Worm (Caenorhabditis elegans) whole organism, L1 larva: ENCODE results near the gene clc-7.

Experiments
- C16A3.4 ChIP-seq: fragments of 150-350 bp; optimal IDR thresholded peaks from 2 replicates; lab custom pipeline; 2014; ENCODE audit warnings: missing biosample characterization, missing genetic modification characterization
- F16B12.6 ChIP-seq: fragments of 150-350 bp; optimal IDR thresholded peaks from 2 replicates; lab custom pipeline; 2014; ENCODE audit warnings: missing biosample characterization, missing genetic modification characterization
- Y116A8C.19 ChIP-seq: sonication (generic microtip); optimal IDR thresholded peaks from 2 replicates; lab custom pipeline; 2016; ENCODE audit warnings: missing compliant biosample characterization, missing genetic modification characterization, borderline replicate concordance
- aha-1 ChIP-seq: fragments of 150-350 bp; optimal IDR thresholded peaks from 2 replicates; lab custom pipeline; 2014; ENCODE audit warnings: missing biosample characterization, missing genetic modification characterization
- aly-2 ChIP-seq: fragments of 150-350 bp; optimal IDR thresholded peaks from 2 replicates; lab custom pipeline; 2014; ENCODE audit warnings: missing biosample characterization, missing genetic modification characterization
- ama-1 ChIP-seq: fragments of 150-350 bp; optimal IDR thresholded peaks from 2 replicates; lab custom pipeline; 2014
- ceh-63 ChIP-seq: fragments of 200-800 bp; sonication (Bioruptor generic); optimal IDR thresholded peaks from 2 replicates; lab custom pipeline; 2018; ENCODE audit warnings: mild to moderate bottlenecking, missing genetic modification characterization, missing compliant biosample characterization
- ceh-82 ChIP-seq, 3 experiments: fragments of 150-350 bp in 1 of 3; sonication (generic microtip) in 2 of 3; optimal IDR thresholded peaks; 2 replicates each; lab custom pipeline; 2014 to 2017; ENCODE audit warnings: missing biosample characterization in 3 of 3, missing genetic modification characterization in 3 of 3
- dpl-1 ChIP-seq, 3 experiments: fragments of 150-350 bp in 2 of 3; sonication (generic microtip) in 1 of 3; optimal IDR thresholded peaks; 2 replicates each; lab custom pipeline; 2014 to 2017; ENCODE audit warnings: missing biosample characterization in 3 of 3, missing genetic modification characterization in 3 of 3, missing genetic modification reagents in 3 of 3
- dsc-1 ChIP-seq: sonication (generic microtip); optimal IDR thresholded peaks from 2 replicates; lab custom pipeline; 2016; ENCODE audit warnings: mild to moderate bottlenecking, missing genetic modification characterization, missing compliant biosample characterization
- efl-1 ChIP-seq, 4 experiments: fragments of 150-350 bp; optimal IDR thresholded peaks in 3 of 4; peaks in 1 of 4; 1 replicate in 1 of 4; 2 replicates in 3 of 4; lab custom pipeline; 2014; ENCODE audit warnings: missing biosample characterization in 2 of 4, missing genetic modification characterization in 2 of 4, missing genetic modification reagents in 2 of 4
- efl-3 ChIP-seq: fragments of 200-800 bp; sonication (Bioruptor generic); optimal IDR thresholded peaks from 2 replicates; lab custom pipeline; 2018; ENCODE audit warnings: mild to moderate bottlenecking, missing genetic modification characterization, missing compliant biosample characterization
- ets-5 ChIP-seq: fragments of 200-800 bp; sonication (Bioruptor generic); IDR thresholded peaks from 2 replicates; pipeline ENCODE4 v1.3.6; 2022; ENCODE audit warnings: missing genetic modification characterization, missing compliant biosample characterization
- fkh-4 ChIP-seq: sonication (generic microtip); optimal IDR thresholded peaks from 2 replicates; lab custom pipeline; 2016; ENCODE audit warnings: missing compliant biosample characterization, missing genetic modification characterization, borderline replicate concordance
- fkh-8 ChIP-seq: sonication (generic microtip); optimal IDR thresholded peaks from 2 replicates; lab custom pipeline; 2016; ENCODE audit warnings: mild to moderate bottlenecking, missing genetic modification characterization, missing compliant biosample characterization
- fos-1 ChIP-seq: fragments of 150-350 bp; optimal IDR thresholded peaks from 2 replicates; lab custom pipeline; 2014; ENCODE audit warnings: missing biosample characterization, missing genetic modification characterization
- hlh-17 ChIP-seq: fragments of 200-800 bp; sonication (Bioruptor generic); optimal IDR thresholded peaks from 2 replicates; lab custom pipeline; 2018; ENCODE audit warnings: missing genetic modification characterization, mild to moderate bottlenecking, missing compliant biosample characterization, moderate library complexity, borderline replicate concordance
- hlh-4 ChIP-seq: sonication (generic microtip); optimal IDR thresholded peaks from 2 replicates; lab custom pipeline; 2016; ENCODE audit warnings: mild to moderate bottlenecking, missing genetic modification characterization, missing compliant biosample characterization
- nhr-19 ChIP-seq: fragments of 200-800 bp; sonication (Bioruptor generic); conservative IDR thresholded peaks from 2 replicates; pipeline ENCODE4 v1.3.6; 2022; ENCODE audit warnings: missing genetic modification characterization, missing compliant biosample characterization
- nhr-28 ChIP-seq: fragments of 150-350 bp; optimal IDR thresholded peaks from 2 replicates; lab custom pipeline; 2014; ENCODE audit warnings: missing biosample characterization, missing genetic modification characterization
- nhr-47 ChIP-seq: sonication (generic microtip); optimal IDR thresholded peaks from 2 replicates; lab custom pipeline; 2016; ENCODE audit warnings: mild to moderate bottlenecking, missing genetic modification characterization, moderate library complexity, missing compliant biosample characterization
- nhr-77 ChIP-seq: fragments of 150-350 bp; optimal IDR thresholded peaks from 2 replicates; lab custom pipeline; 2014; ENCODE audit warnings: missing biosample characterization, missing genetic modification characterization
- pax-3 ChIP-seq: fragments of 200-800 bp; sonication (Bioruptor generic); optimal IDR thresholded peaks from 2 replicates; lab custom pipeline; 2018; ENCODE audit warnings: mild to moderate bottlenecking, missing genetic modification characterization, moderate library complexity, missing compliant biosample characterization
- pqm-1 ChIP-seq: sonication (generic microtip); optimal IDR thresholded peaks from 3 replicates; lab custom pipeline; 2017; ENCODE audit warnings: missing biosample characterization, missing genetic modification characterization
- sptf-1 ChIP-seq: fragments of 150-350 bp; optimal IDR thresholded peaks from 2 replicates; lab custom pipeline; 2014; ENCODE audit warnings: missing biosample characterization, missing genetic modification characterization
- sup-37 ChIP-seq: fragments of 200-800 bp; sonication (Bioruptor generic); optimal IDR thresholded peaks from 2 replicates; lab custom pipeline; 2018; ENCODE audit warnings: mild to moderate bottlenecking, missing genetic modification characterization, missing compliant biosample characterization
- tlp-1 ChIP-seq: fragments of 150-350 bp; optimal IDR thresholded peaks from 2 replicates; lab custom pipeline; 2014; ENCODE audit warnings: missing biosample characterization, missing genetic modification characterization
- vab-15 ChIP-seq: sonication (generic microtip); optimal IDR thresholded peaks from 2 replicates; lab custom pipeline; 2017; ENCODE audit warnings: missing genotype, mild to moderate bottlenecking, missing genetic modification characterization, missing compliant biosample characterization
- xbp-1 ChIP-seq: sonication (generic microtip); optimal IDR thresholded peaks from 2 replicates; lab custom pipeline; 2016; ENCODE audit warnings: missing genetic modification characterization, missing compliant biosample characterization
- zag-1 ChIP-seq: fragments of 150-350 bp; optimal IDR thresholded peaks from 2 replicates; lab custom pipeline; 2014; ENCODE audit warnings: missing biosample characterization, missing genetic modification characterization
- zip-4 ChIP-seq: fragments of 200-800 bp; sonication (Bioruptor generic); optimal IDR thresholded peaks from 2 replicates; lab custom pipeline; 2018; ENCODE audit warnings: mild to moderate bottlenecking, missing genetic modification characterization, moderate library complexity, missing compliant biosample characterization
- ztf-4 ChIP-seq: fragments of 150-350 bp; optimal IDR thresholded peaks from 2 replicates; lab custom pipeline; 2014; ENCODE audit warnings: missing biosample characterization, missing genetic modification characterization

The clc-7 gene

ce11 chrX:5100738-5101379, 33.0 kb downstream of the clc-7 start, which contains the start of gene vit-2:
vit-2 (plus strand) TSS chrX:5101042.
- TF ChIP-seq ets-5 (GFP tag; lab: Robert Waterston, UW) (0 out of 2 replicates have a peak, but pooled peaks have one; percentile 16), pax-3 (no peak), hlh-17 (GFP tag; lab: Kevin White, UChicago) (no peak)
- TF ChIP-seq, all 84 proteins: peak for 1

ce11 chrX:5102338-5102737, 34.4 kb downstream of the clc-7 start:
- TF ChIP-seq dsc-1 (tag; lab: Kevin White, UChicago) (no peak), zag-1 (tag; lab: Kevin White, UChicago) (no peak)

- no peak for TF ChIP-seq hlh-17 (GFP tag; lab: Kevin White, UChicago)
- TF ChIP-seq sup-37 (GFP tag; lab: Kevin White, UChicago): no peak
- TF ChIP-seq sptf-1 (tag; lab: Kevin White, UChicago): no peak
- TF ChIP-seq F16B12.6 (tag; lab: Kevin White, UChicago): no peak
- no peak for TF ChIP-seq ama-1 (lab: Kevin White, UChicago)
- TF ChIP-seq aha-1 (tag; lab: Kevin White, UChicago): no peak
- TF ChIP-seq aly-2 (tag; lab: Kevin White, UChicago): no peak
- no peak for TF ChIP-seq vab-15 (tag; lab: Kevin White, UChicago)
- no peak for TF ChIP-seq nhr-19 (GFP tag; lab: Robert Waterston, UW)
- TF ChIP-seq nhr-77: no peak
These were observed 35.5 kb downstream of the clc-7 start for ce11 chrX:5103422-5103821.

- TF ChIP-seq tlp-1 (tag; lab: Kevin White, UChicago) (no peak), zip-4 (GFP tag; lab: Kevin White, UChicago) (no peak), pax-3 (no peak), efl-1 (optimal IDR thresholded peaks at IDR 0.05; lab: Kevin White, UChicago) (no peak), efl-1 (GFP tag; optimal IDR thresholded peaks at IDR 0.05 in 1 of 2; lab: Kevin White, UChicago) (peak in 1 of 2 experiments; percentile 9), ztf-4 (tag; lab: Kevin White, UChicago) (no peak)
These were observed 37.8 kb downstream of the clc-7 start for ce11 chrX:5105703-5106102.

- TF ChIP-seq fos-1 (tag; lab: Kevin White, UChicago) (no peak), vab-15 (tag; lab: Kevin White, UChicago) (no peak), tlp-1 (tag; lab: Kevin White, UChicago) (no peak), xbp-1 (tag; lab: Kevin White, UChicago) (no peak), pax-3 (no peak)
These were observed 38.3 kb downstream of the clc-7 start for ce11 chrX:5106187-5106694.

- no peak for TF ChIP-seq nhr-47
- TF ChIP-seq efl-3 (GFP tag; lab: Kevin White, UChicago): no peak
- no peak for TF ChIP-seq fkh-4 (tag; lab: Kevin White, UChicago)
- TF ChIP-seq aha-1 (tag; lab: Kevin White, UChicago): no peak
- no peak for TF ChIP-seq ceh-63 (GFP tag; lab: Kevin White, UChicago)
- TF ChIP-seq fkh-8 (tag; lab: Kevin White, UChicago): no peak
- no peak for TF ChIP-seq pqm-1
- no peak for TF ChIP-seq ceh-82 (tag; optimal IDR thresholded peaks at IDR 0.05; lab: Kevin White, UChicago)
- TF ChIP-seq dpl-1 (GFP tag; optimal IDR thresholded peaks at IDR 0.05; lab: Kevin White, UChicago): no peak
- no peak for TF ChIP-seq C16A3.4
- TF ChIP-seq Y116A8C.19 (tag; lab: Kevin White, UChicago): no peak
- no peak for TF ChIP-seq nhr-28 (tag; lab: Kevin White, UChicago)
- no peak for TF ChIP-seq hlh-4
These were observed 39.0 kb downstream of the clc-7 start, which contains the start of gene C42D8.9 for ce11 chrX:5106942-5107341. C42D8.9 (minus strand) TSS chrX:5107042.
